Worm (Caenorhabditis elegans) whole organism, early embryonic: ENCODE results near the gene srx-54.

Experiments used
- pes-1 ChIP-seq: fragments of 200-800 bp; sonication (Bioruptor generic); IDR thresholded peaks from 2 replicates; pipeline ENCODE4 v1.3.6; 2022; ENCODE audit warnings: missing genetic modification reagents, missing genetic modification characterization, missing compliant biosample characterization
- tbx-37 ChIP-seq: fragments of 200-800 bp; sonication (Bioruptor generic); conservative IDR thresholded peaks from 2 replicates; pipeline ENCODE4 v1.3.6; 2022; ENCODE audit warnings: missing genetic modification reagents, missing genetic modification characterization, missing compliant biosample characterization

ce11 chrV:16991734-16992133 lies 16.7 kb downstream of the srx-54 start, which contains the start of gene srz-95:
- TF ChIP-seq pes-1 (GFP tag; lab: Robert Waterston, UW) = no peak
- no peak for TF ChIP-seq tbx-37 (GFP tag; lab: Robert Waterston, UW)
